Fruit fly (Drosophila melanogaster) whole organism, embryonic: ENCODE data around the gene CG9782.
A peak's percentile ranks its signal among the peaks of the same experiment; 100 is the strongest.

ENCODE experiments used
- ATbp ChIP-seq: fragments of 200-800 bp; sonication (Bioruptor generic); optimal IDR thresholded peaks from 2 replicates; lab custom pipeline; 2017; ENCODE audit warnings: missing biosample characterization, mild to moderate bottlenecking, missing genetic modification characterization, missing genetic modification reagents
- Awh ChIP-seq: fragments of 200-800 bp; sonication (Bioruptor generic); IDR thresholded peaks from 2 replicates; pipeline ENCODE4, ENCODE4 v1.3.6; 2022; ENCODE audit warnings: missing biosample characterization, missing genetic modification characterization
- B-H1 ChIP-seq: fragments of 200-800 bp; sonication (Bioruptor generic); IDR thresholded peaks from 3 replicates; pipeline ENCODE4 v1.3.6; 2022; ENCODE audit warnings: missing biosample characterization, missing genetic modification characterization
- BEAF-32 ChIP-seq: fragments of 200-800 bp; sonication (Bioruptor generic); optimal IDR thresholded peaks from 3 replicates; lab custom pipeline; 2017; ENCODE audit warnings: missing biosample characterization, missing genetic modification characterization, mild to moderate bottlenecking, moderate library complexity, missing genetic modification reagents
- CG10565 ChIP-seq: fragments of 200-800 bp; sonication (Bioruptor generic); optimal IDR thresholded peaks from 3 replicates; lab custom pipeline; 2016; ENCODE audit warnings: missing biosample characterization, mild to moderate bottlenecking, missing genetic modification characterization
- CG11696 ChIP-seq: fragments of 200-800 bp; sonication (Bioruptor generic); IDR thresholded peaks from 2 replicates; pipeline ENCODE4 v1.3.6; 2022; ENCODE audit warnings: missing biosample characterization, missing genetic modification characterization
- CG12942 ChIP-seq: fragments of 200-800 bp; sonication (Bioruptor generic); optimal IDR thresholded peaks from 3 replicates; lab custom pipeline; 2016; ENCODE audit warnings: missing biosample characterization, missing genetic modification characterization
- CG14710 ChIP-seq: fragments of 200-800 bp; sonication (Bioruptor generic); optimal IDR thresholded peaks from 3 replicates; lab custom pipeline; 2019; ENCODE audit warnings: missing biosample characterization, mild to moderate bottlenecking, missing genetic modification characterization, moderate library complexity
- CG15601 ChIP-seq: fragments of 200-800 bp; sonication (Bioruptor generic); optimal IDR thresholded peaks from 3 replicates; lab custom pipeline; 2019; ENCODE audit warnings: missing biosample characterization, mild to moderate bottlenecking, missing genetic modification characterization, moderate library complexity
- CG17829 ChIP-seq: fragments of 200-800 bp; optimal IDR thresholded peaks from 2 replicates; lab custom pipeline; 2019; ENCODE audit warnings: missing biosample characterization, mild to moderate bottlenecking, missing genetic modification characterization, moderate library complexity
- CG2120 ChIP-seq: fragments of 200-800 bp; sonication (Bioruptor generic); optimal IDR thresholded peaks from 3 replicates; lab custom pipeline; 2016; ENCODE audit warnings: missing biosample characterization, missing genetic modification characterization
- CG2202 ChIP-seq: fragments of 200-800 bp; sonication (Bioruptor generic); optimal IDR thresholded peaks from 2 replicates; lab custom pipeline; 2018; ENCODE audit warnings: missing biosample characterization, mild to moderate bottlenecking, missing genetic modification characterization
- CG2712 ChIP-seq: fragments of 200-800 bp; optimal IDR thresholded peaks from 3 replicates; lab custom pipeline; 2019; ENCODE audit warnings: missing biosample characterization, mild to moderate bottlenecking, missing genetic modification characterization, moderate library complexity
- CG33557 ChIP-seq: fragments of 200-800 bp; sonication (Bioruptor generic); optimal IDR thresholded peaks from 2 replicates; lab custom pipeline; 2019; ENCODE audit warnings: missing biosample characterization, mild to moderate bottlenecking, missing genetic modification characterization, moderate library complexity
- CG3838 ChIP-seq: fragments of 200-800 bp; sonication (Bioruptor generic); optimal IDR thresholded peaks from 3 replicates; lab custom pipeline; 2016; ENCODE audit warnings: missing biosample characterization, missing genetic modification characterization
- CG6765 ChIP-seq: fragments of 200-800 bp; sonication (Bioruptor generic); optimal IDR thresholded peaks from 3 replicates; lab custom pipeline; 2017; ENCODE audit warnings: missing biosample characterization, mild to moderate bottlenecking, missing genetic modification characterization
- CG7556 ChIP-seq: fragments of 200-800 bp; sonication (Bioruptor generic); optimal IDR thresholded peaks from 2 replicates; lab custom pipeline; 2017; ENCODE audit warnings: missing biosample characterization, mild to moderate bottlenecking, missing genetic modification characterization
- CG7745 ChIP-seq: fragments of 200-800 bp; sonication (Bioruptor generic); optimal IDR thresholded peaks from 2 replicates; lab custom pipeline; 2018; ENCODE audit warnings: missing biosample characterization, mild to moderate bottlenecking, missing genetic modification characterization, moderate library complexity
- CG7987 ChIP-seq: fragments of 200-800 bp; sonication (Bioruptor generic); optimal IDR thresholded peaks from 2 replicates; lab custom pipeline; 2018; ENCODE audit warnings: missing biosample characterization, mild to moderate bottlenecking, missing genetic modification characterization, moderate library complexity
- CrebB ChIP-seq: fragments of 200-800 bp; sonication (Bioruptor generic); optimal IDR thresholded peaks from 3 replicates; lab custom pipeline; 2018; ENCODE audit warnings: missing biosample characterization, mild to moderate bottlenecking, missing genetic modification characterization
- D ChIP-seq, 2 experiments: fragments of 200-800 bp in 1 of 2; fragments of >200 bp in 1 of 2; sonication (Bioruptor generic) in 1 of 2; optimal IDR thresholded peaks; 2 replicates in 1 of 2; 3 replicates in 1 of 2; lab custom pipeline; 2017; ENCODE audit warnings: mild to moderate bottlenecking in 1 of 2, missing biosample characterization in 1 of 2, missing genetic modification characterization in 1 of 2, missing genetic modification reagents in 1 of 2
- D19B ChIP-seq: fragments of 200-800 bp; sonication (Bioruptor generic); optimal IDR thresholded peaks from 2 replicates; lab custom pipeline; 2017; ENCODE audit warnings: missing biosample characterization, mild to moderate bottlenecking, missing genetic modification characterization
- Eip74EF ChIP-seq, 2 experiments: fragments of 200-800 bp in 1 of 2; fragments of >200 bp in 1 of 2; sonication (Bioruptor generic) in 1 of 2; optimal IDR thresholded peaks; 2 replicates each; lab custom pipeline; 2017 to 2019; ENCODE audit warnings: missing biosample characterization in 2 of 2, missing genetic modification characterization in 2 of 2, mild to moderate bottlenecking in 1 of 2, moderate library complexity in 1 of 2
- Ets65A ChIP-seq: fragments of 200-800 bp; sonication (Bioruptor generic); peaks from one replicate; lab custom pipeline; 2016; ENCODE audit warnings: missing biosample characterization, missing genetic modification characterization
- Fer2 ChIP-seq: fragments of 200-800 bp; sonication (Bioruptor generic); optimal IDR thresholded peaks from 2 replicates; lab custom pipeline; 2018; ENCODE audit warnings: missing biosample characterization, mild to moderate bottlenecking, missing genetic modification characterization, moderate library complexity
- Gsc ChIP-seq: fragments of 200-800 bp; sonication (Bioruptor generic); IDR thresholded peaks from 2 replicates; pipeline ENCODE4 v1.3.6; 2022; ENCODE audit warnings: missing biosample characterization, missing genetic modification characterization
- Hr78 ChIP-seq, 2 experiments: fragments of 200-800 bp in 1 of 2; fragments of >200 bp in 1 of 2; sonication (Bioruptor generic) in 1 of 2; optimal IDR thresholded peaks; 2 replicates each; lab custom pipeline; 2017 to 2019; ENCODE audit warnings: missing biosample characterization in 2 of 2, missing genetic modification characterization in 2 of 2, mild to moderate bottlenecking in 1 of 2, moderate library complexity in 1 of 2
- Med ChIP-seq: fragments of 200-800 bp; sonication (Bioruptor generic); peaks from one replicate; lab custom pipeline; 2016; ENCODE audit warnings: missing biosample characterization, missing genetic modification characterization, mild to moderate bottlenecking, inconsistent platforms, moderate library complexity
- Pdp1 ChIP-seq, 2 experiments: fragments of 200-800 bp; sonication (Bioruptor generic); optimal IDR thresholded peaks; 3 replicates each; lab custom pipeline; 2016; ENCODE audit warnings: missing biosample characterization in 2 of 2, missing genetic modification characterization in 2 of 2, mild to moderate bottlenecking in 1 of 2, moderate library complexity in 1 of 2
- aop ChIP-seq: fragments of 200-800 bp; sonication (Bioruptor generic); IDR thresholded peaks from 2 replicates; pipeline ENCODE4 v1.3.6; 2022; ENCODE audit warnings: missing biosample characterization, missing genetic modification characterization
- bab2 ChIP-seq: fragments of 200-800 bp; sonication (Bioruptor generic); optimal IDR thresholded peaks from 2 replicates; lab custom pipeline; 2016; ENCODE audit warnings: missing biosample characterization, missing genetic modification characterization
- bbx ChIP-seq: fragments of 200-800 bp; sonication (Bioruptor generic); IDR thresholded peaks from 2 replicates; pipeline ENCODE4 v1.3.6; 2022; ENCODE audit warnings: missing biosample characterization, missing genetic modification characterization; ENCODE audit not compliant: partially characterized antibody
- cas ChIP-seq: fragments of 200-800 bp; sonication (Bioruptor generic); IDR thresholded peaks from 2 replicates; pipeline ENCODE4 v1.3.6; 2022; ENCODE audit warnings: missing biosample characterization, missing genetic modification characterization
- chn ChIP-seq: fragments of 200-800 bp; sonication (Bioruptor generic); optimal IDR thresholded peaks from 2 replicates; lab custom pipeline; 2016; ENCODE audit warnings: missing biosample characterization, missing genetic modification characterization
- crol ChIP-seq: fragments of 200-800 bp; sonication (Bioruptor generic); IDR thresholded peaks from 2 replicates; pipeline ENCODE4 v1.3.6; 2022; ENCODE audit warnings: missing biosample characterization, missing genetic modification characterization
- dmrt11E ChIP-seq: fragments of 200-800 bp; sonication (Bioruptor generic); optimal IDR thresholded peaks from 3 replicates; lab custom pipeline; 2018; ENCODE audit warnings: missing biosample characterization, mild to moderate bottlenecking, missing genetic modification characterization, moderate library complexity
- exex ChIP-seq: fragments of 200-800 bp; sonication (Bioruptor generic); optimal IDR thresholded peaks from 4 replicates; lab custom pipeline; 2018; ENCODE audit warnings: missing biosample characterization, mild to moderate bottlenecking, missing genetic modification characterization, moderate library complexity
- fd64A ChIP-seq: fragments of 200-800 bp; sonication (Bioruptor generic); optimal IDR thresholded peaks from 3 replicates; lab custom pipeline; 2018; ENCODE audit warnings: missing biosample characterization, mild to moderate bottlenecking, missing genetic modification characterization
- kay ChIP-seq: fragments of 200-800 bp; sonication (Bioruptor generic); optimal IDR thresholded peaks from 2 replicates; lab custom pipeline; 2016; ENCODE audit warnings: missing biosample characterization, missing genetic modification characterization
- lbe ChIP-seq: fragments of 200-800 bp; sonication (Bioruptor generic); optimal IDR thresholded peaks from 2 replicates; lab custom pipeline; 2016; ENCODE audit warnings: missing biosample characterization, mild to moderate bottlenecking, missing genetic modification characterization
- mld ChIP-seq: fragments of 200-800 bp; sonication (Bioruptor generic); IDR thresholded peaks from 3 replicates; pipeline ENCODE4 v1.3.6; 2022; ENCODE audit warnings: missing biosample characterization, missing genetic modification characterization; ENCODE audit not compliant: partially characterized antibody
- run ChIP-seq: fragments of 200-800 bp; sonication (Bioruptor generic); optimal IDR thresholded peaks from 3 replicates; lab custom pipeline; 2018; ENCODE audit warnings: missing biosample characterization, mild to moderate bottlenecking, missing genetic modification characterization
- scrt ChIP-seq: fragments of 200-800 bp; sonication (Bioruptor generic); optimal IDR thresholded peaks from 2 replicates; lab custom pipeline; 2018; ENCODE audit warnings: missing biosample characterization, mild to moderate bottlenecking, missing genetic modification characterization, moderate library complexity
- sd ChIP-seq: fragments of 200-800 bp; sonication (Bioruptor generic); optimal IDR thresholded peaks from 3 replicates; lab custom pipeline; 2018; ENCODE audit warnings: missing biosample characterization, mild to moderate bottlenecking, missing genetic modification characterization, moderate library complexity
- sens ChIP-seq: fragments of 200-800 bp; sonication (Bioruptor generic); peaks from one replicate; lab custom pipeline; 2016; ENCODE audit warnings: missing biosample characterization, missing genetic modification characterization
- twi ChIP-seq: fragments of 200-800 bp; optimal IDR thresholded peaks from 2 replicates; lab custom pipeline; 2019; ENCODE audit warnings: missing biosample characterization, mild to moderate bottlenecking, missing genetic modification characterization, moderate library complexity
- zfh1 ChIP-seq: fragments of 200-800 bp; sonication (Bioruptor generic); IDR thresholded peaks from 3 replicates; pipeline ENCODE4 v1.3.6; 2022; ENCODE audit warnings: missing biosample characterization, missing genetic modification characterization

The CG9782 gene

dm6 chrX:16596250-16596793 is 25.1 kb downstream of the CG9782 start (continued):
- TF ChIP-seq scrt (no peak), kay (GFP tag; lab: Kevin White, UChicago) (peak; percentile 16), zfh1 (no peak), sd (tag; lab: Kevin White, UChicago) (no peak), Ets65A (GFP tag; lab: Kevin White, UChicago) (peak; percentile 56), CG17829 (tag; lab: Kevin White, UChicago) (no peak), CG2712 (tag; lab: Kevin White, UChicago) (no peak), run (tag; lab: Kevin White, UChicago) (no peak), aop (GFP tag; lab: Robert Waterston, UW) (no peak), CG14710 (tag; lab: Kevin White, UChicago) (peak; percentile 12), CG11696 (GFP tag; lab: Robert Waterston, UW) (no peak), CG6765 (no peak), CG2120 (peak; percentile 11), twi (tag; lab: Kevin White, UChicago) (no peak), D (optimal IDR thresholded peaks at IDR 0.05; lab: Kevin White, UChicago) (no peak), D (GFP tag; optimal IDR thresholded peaks at IDR 0.05; lab: Kevin White, UChicago) (no peak), CrebB (tag; lab: Kevin White, UChicago) (peak; percentile 10), CG12942 (GFP tag; lab: Kevin White, UChicago) (no peak), dmrt11E (tag; lab: Kevin White, UChicago) (peak; percentile 13), bab2 (GFP tag; lab: Kevin White, UChicago) (no peak), ATbp (peak; percentile 20), CG3838 (no peak), Hr78 (GFP tag; optimal IDR thresholded peaks at IDR 0.05; lab: Kevin White, UChicago) (peak in 1 of 2 experiments; percentile 89), exex (tag; lab: Kevin White, UChicago) (peak; percentile 9), CG7556 (no peak), fd64A (peak; percentile 30), bbx (GFP tag; lab: Robert Waterston, UW) (no peak), CG2202 (tag; lab: Kevin White, UChicago) (peak; percentile 1), CG33557 (GFP tag; lab: Kevin White, UChicago) (peak; percentile 28), chn (GFP tag; lab: Kevin White, UChicago) (no peak), D19B (GFP tag; lab: Kevin White, UChicago) (no peak), crol (GFP tag; lab: Robert Waterston, UW) (peak; percentile 35; the same call in 1 of the 2 replicates), CG15601 (peak; percentile 27), CG7745 (tag; lab: Kevin White, UChicago) (peak; percentile 52), cas (no peak), B-H1 (GFP tag; lab: Robert Waterston, UW) (no peak), CG10565 (no peak), Gsc (no peak), mld (GFP tag; lab: Robert Waterston, UW) (no peak), Pdp1 (GFP tag; optimal IDR thresholded peaks at IDR 0.05; lab: Kevin White, UChicago) (peak in 1 of 2 experiments; percentile 10), Fer2 (tag; lab: Kevin White, UChicago) (no peak), lbe (no peak), CG7987 (GFP tag; lab: Kevin White, UChicago) (peak; percentile 21), Awh (GFP tag; lab: Robert Waterston, UW) (0 out of 2 replicates have a peak, but pooled peaks have one; percentile 17), Med (GFP tag; lab: Kevin White, UChicago) (peak; percentile 21), BEAF-32 (GFP tag; lab: Kevin White, UChicago) (no peak), sens (no peak), Eip74EF (GFP tag; optimal IDR thresholded peaks at IDR 0.05; lab: Kevin White, UChicago) (peak in 1 of 2 experiments; percentile 0)
